Fruit fly (Drosophila melanogaster): ENCODE data around the gene CG2246.

Gene CG2246

dm6 chr3R:30562733-30563259, 38.5 kb downstream of the CG2246 start (continued):
- TF ChIP-seq CG14050 (GFP tag; IDR thresholded peaks at IDR 0.05) (no peak), YL-1 (GFP tag; optimal IDR thresholded peaks at IDR 0.05) (peak; percentile 6), ab (GFP tag; optimal IDR thresholded peaks at IDR 0.05) (no peak), row (GFP tag; IDR thresholded peaks at IDR 0.05) (peak; percentile 43; the same call in 1 of the 3 replicates), cas (GFP tag; IDR thresholded peaks at IDR 0.05) (no peak), Kr (GFP tag; optimal IDR thresholded peaks at IDR 0.05) (no peak), amos (GFP tag; IDR thresholded peaks at IDR 0.05; ENCODE audit: partially characterized antibody) (peak; percentile 40; the same call in 1 of the 2 replicates), Taf1 (GFP tag; IDR thresholded peaks at IDR 0.05) (no peak), Lhr (GFP tag; optimal IDR thresholded peaks at IDR 0.05) (peak; percentile 50), PHDP (tag; optimal IDR thresholded peaks at IDR 0.05) (no peak), tap (tag; optimal IDR thresholded peaks at IDR 0.05) (no peak), CG7372 (GFP tag; IDR thresholded peaks at IDR 0.05) (no peak), HLH54F (GFP tag; optimal IDR thresholded peaks at IDR 0.05) (no peak), pnt (GFP tag; optimal IDR thresholded peaks at IDR 0.05) (no peak), CG8924 (tag; optimal IDR thresholded peaks at IDR 0.05) (no peak), nerfin-1 (tag; optimal IDR thresholded peaks at IDR 0.05) (no peak), peb (GFP tag; IDR thresholded peaks at IDR 0.05) (no peak), CG3163 (GFP tag; optimal IDR thresholded peaks at IDR 0.05) (no peak), CG7357 (GFP tag; IDR thresholded peaks at IDR 0.05) (0 out of 3 replicates have a peak, but pooled peaks have one; percentile 27), lmd (GFP tag; IDR thresholded peaks at IDR 0.05) (no peak), ham (GFP tag; IDR thresholded peaks at IDR 0.05) (no peak), Bgb (GFP tag; IDR thresholded peaks at IDR 0.05; ENCODE audit: partially characterized antibody) (peak; percentile 36; the same call in 1 of the 2 replicates), Sin3A (optimal IDR thresholded peaks at IDR 0.05) (peak; percentile 38), Pdp1 (GFP tag; optimal IDR thresholded peaks at IDR 0.05) (no peak), Atf3 (GFP tag; optimal IDR thresholded peaks at IDR 0.05) (peak; percentile 18), Hmr (GFP tag; optimal IDR thresholded peaks at IDR 0.05) (peak; percentile 46), salm (tag; optimal IDR thresholded peaks at IDR 0.05) (no peak), org-1 (GFP tag; optimal IDR thresholded peaks at IDR 0.05) (no peak), btn (GFP tag; optimal IDR thresholded peaks at IDR 0.05) (no peak), Dbx (GFP tag; IDR thresholded peaks at IDR 0.05) (no peak), sim (GFP tag; IDR thresholded peaks at IDR 0.05) (no peak), CG9876 (GFP tag; optimal IDR thresholded peaks at IDR 0.05) (no peak), Side (GFP tag; optimal IDR thresholded peaks at IDR 0.05) (no peak), slou (GFP tag; optimal IDR thresholded peaks at IDR 0.05) (no peak), CG6683 (GFP tag; optimal IDR thresholded peaks at IDR 0.05) (no peak), HmgZ (tag; optimal IDR thresholded peaks at IDR 0.05) (peak; percentile 18), CG3847 (GFP tag; IDR thresholded peaks at IDR 0.05) (peak; percentile 47), twi (tag; optimal IDR thresholded peaks at IDR 0.05) (no peak), Sox100B (GFP tag; optimal IDR thresholded peaks at IDR 0.05) (no peak), Ssrp (tag; optimal IDR thresholded peaks at IDR 0.05) (no peak), Hr51 (GFP tag; optimal IDR thresholded peaks at IDR 0.05) (no peak), trem (tag; optimal IDR thresholded peaks at IDR 0.05) (peak; percentile 40), CG18599 (GFP tag; optimal IDR thresholded peaks at IDR 0.05) (no peak), CG2116 (GFP tag; optimal IDR thresholded peaks at IDR 0.05) (peak; percentile 16), E2f2 (GFP tag; IDR thresholded peaks at IDR 0.05) (peak; percentile 84), CG18764 (GFP tag; optimal IDR thresholded peaks at IDR 0.05) (no peak), her (GFP tag; optimal IDR thresholded peaks at IDR 0.05) (peak; percentile 17), CG6854 (GFP tag; optimal IDR thresholded peaks at IDR 0.05) (no peak), CG12391 (tag; optimal IDR thresholded peaks at IDR 0.05) (no peak), CG12769 (tag; optimal IDR thresholded peaks at IDR 0.05) (no peak), dimm (GFP tag; IDR thresholded peaks at IDR 0.05) (no peak)

All from whole organism, embryonic.